Fruit fly (Drosophila melanogaster) whole organism, prepupa: ENCODE measurements around the gene rtv.

Experiments
- CG11294 ChIP-seq: fragments of 200-800 bp; sonication (Bioruptor generic); IDR thresholded peaks from 2 replicates; pipeline ENCODE4 v1.3.6; 2022; ENCODE audit warnings: missing biosample characterization, missing genetic modification characterization
- CG11902 ChIP-seq: fragments of 200-800 bp; sonication (Bioruptor generic); optimal IDR thresholded peaks from 3 replicates; lab custom pipeline; 2016; ENCODE audit warnings: missing biosample characterization, missing genetic modification characterization
- CG15336 ChIP-seq: fragments of 200-800 bp; sonication (Bioruptor generic); IDR thresholded peaks from 2 replicates; pipeline ENCODE4 v1.3.6; 2022; ENCODE audit warnings: missing biosample characterization, missing genetic modification characterization
- CG1621 ChIP-seq: fragments of 200-800 bp; sonication (Bioruptor generic); optimal IDR thresholded peaks from 3 replicates; lab custom pipeline; 2018; ENCODE audit warnings: missing biosample characterization, mild to moderate bottlenecking, missing genetic modification characterization
- CG6163 ChIP-seq: fragments of 200-800 bp; sonication (Bioruptor generic); IDR thresholded peaks from 3 replicates; pipeline ENCODE4 v1.3.6; 2022; ENCODE audit warnings: missing biosample characterization, missing genetic modification characterization
- CG7368 ChIP-seq: fragments of 200-800 bp; sonication (Bioruptor generic); optimal IDR thresholded peaks from 3 replicates; lab custom pipeline; 2016; ENCODE audit warnings: missing biosample characterization, missing genetic modification characterization
- CG8319 ChIP-seq: fragments of 200-800 bp; sonication (Bioruptor generic); optimal IDR thresholded peaks from 3 replicates; lab custom pipeline; 2016; ENCODE audit warnings: missing biosample characterization, missing genetic modification characterization
- CG8632 ChIP-seq: fragments of 200-800 bp; sonication (Bioruptor generic); optimal IDR thresholded peaks from 3 replicates; lab custom pipeline; 2016; ENCODE audit warnings: missing biosample characterization, missing genetic modification characterization
- Eip78C ChIP-seq: fragments of 200-800 bp; sonication (Bioruptor generic); peaks from one replicate; lab custom pipeline; 2016; ENCODE audit warnings: missing biosample characterization, missing genetic modification characterization
- Eip93F ChIP-seq: fragments of 200-800 bp; sonication (Bioruptor generic); optimal IDR thresholded peaks from 2 replicates; lab custom pipeline; 2016; ENCODE audit warnings: missing biosample characterization, mild to moderate bottlenecking, missing genetic modification characterization
- Ets96B ChIP-seq: fragments of 200-800 bp; optimal IDR thresholded peaks from 2 replicates; lab custom pipeline; 2019; ENCODE audit warnings: missing biosample characterization, mild to moderate bottlenecking, missing genetic modification characterization, moderate library complexity
- Gug ChIP-seq: fragments of 200-800 bp; sonication (Bioruptor generic); IDR thresholded peaks from 2 replicates; pipeline ENCODE4 v1.3.6; 2022; ENCODE audit warnings: missing biosample characterization, missing genetic modification characterization
- Sox102F ChIP-seq: fragments of 200-800 bp; sonication (Bioruptor generic); optimal IDR thresholded peaks from 2 replicates; lab custom pipeline; 2016; ENCODE audit warnings: missing biosample characterization, mild to moderate bottlenecking, missing genetic modification characterization
- dsx ChIP-seq: fragments of 200-800 bp; optimal IDR thresholded peaks from 3 replicates; lab custom pipeline; 2019; ENCODE audit warnings: missing biosample characterization, mild to moderate bottlenecking, missing genetic modification characterization, moderate library complexity; ENCODE audit not compliant: poor library complexity, severe bottlenecking
- fkh ChIP-seq: fragments of 200-800 bp; sonication (Bioruptor generic); optimal IDR thresholded peaks from 3 replicates; lab custom pipeline; 2017; ENCODE audit warnings: missing biosample characterization, mild to moderate bottlenecking, missing genetic modification characterization, moderate library complexity

rtv gene

dm6 chrX:11108148-11108844 lies 45.5 kb downstream of the rtv start, which contains the start of gene Hsp60A (continued):
- TF ChIP-seq CG7368 (GFP tag; lab: Kevin White, UChicago) (no peak), Sox102F (GFP tag; lab: Kevin White, UChicago) (no peak), CG6163 (GFP tag; lab: Robert Waterston, UW) (0 out of 3 replicates have a peak, but pooled peaks have one; percentile 27), CG11902 (no peak), Gug (GFP tag; lab: Robert Waterston, UW) (0 out of 2 replicates have a peak, but pooled peaks have one; percentile 15), CG8632 (peak; percentile 2), CG8319 (no peak), CG15336 (GFP tag; lab: Robert Waterston, UW) (no peak), Eip78C (GFP tag; lab: Kevin White, UChicago) (peak; percentile 78), fkh (GFP tag; lab: Kevin White, UChicago) (no peak), Eip93F (GFP tag; lab: Kevin White, UChicago) (peak; percentile 48), CG11294 (no peak), Ets96B (tag; lab: Kevin White, UChicago) (peak; percentile 52), dsx (GFP tag; lab: Kevin White, UChicago) (no peak), CG1621 (no peak)
- TF ChIP-seq, all 60 proteins: peak for 34
